Fruit fly (Drosophila melanogaster): ENCODE results near the gene Amt.

Amt gene

DNA sequence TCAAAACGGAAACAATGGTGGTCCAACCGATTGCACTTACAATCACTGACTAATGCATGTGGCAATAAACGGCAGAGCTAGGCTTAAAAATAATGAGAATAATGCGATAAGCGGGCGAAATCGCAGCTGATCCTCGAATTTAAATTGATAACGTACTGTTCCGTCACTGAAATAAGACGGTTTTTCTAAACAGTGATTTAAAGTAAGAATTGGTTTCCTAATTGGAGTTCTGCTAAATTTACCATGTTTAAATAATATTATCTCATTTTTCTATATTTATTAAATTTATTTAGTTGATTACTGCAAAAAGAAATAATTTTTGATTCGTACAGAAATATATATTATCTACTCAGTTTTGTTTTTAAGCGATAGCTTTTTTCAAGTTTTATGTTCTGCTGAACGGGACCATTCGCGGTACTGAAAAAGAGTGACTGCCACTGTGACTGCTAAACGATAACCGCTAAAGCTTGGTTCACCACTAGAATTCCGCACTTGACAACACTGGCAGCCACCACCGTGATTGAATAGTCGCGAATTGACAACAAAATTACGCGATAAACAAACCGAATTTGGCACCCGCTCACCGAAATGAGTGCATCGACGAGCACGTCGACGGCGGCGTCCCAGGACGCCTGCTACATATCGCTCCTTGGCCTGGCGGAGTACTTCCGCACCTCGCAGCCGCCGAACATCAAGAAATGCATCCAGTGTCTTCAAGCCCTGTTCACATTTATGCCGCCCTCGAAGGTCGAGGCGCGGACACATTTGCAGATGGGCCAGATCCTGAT is 40.0 kb downstream of the Amt start, which contains the start of the genes Spn88Eb and Mau2:
Gene Spn88Eb (minus strand): TSS at position 51 of the 788 bp plus-strand sequence.
Gene Mau2 (plus strand): TSS at position 493 of the 788 bp plus-strand sequence.
- TF ChIP-seq CG7101 (tag; optimal IDR thresholded peaks at IDR 0.05) (peak; percentile 56), Mnt (GFP tag; optimal IDR thresholded peaks at IDR 0.05) (peak; percentile 68), CG1620 (GFP tag; optimal IDR thresholded peaks at IDR 0.05) (peak; percentile 73), CG5204 (GFP tag; optimal IDR thresholded peaks at IDR 0.05) (no peak), pad (GFP tag; optimal IDR thresholded peaks at IDR 0.05) (peak; percentile 59), CG14711 (tag; optimal IDR thresholded peaks at IDR 0.05) (peak; percentile 43), bab1 (GFP tag; optimal IDR thresholded peaks at IDR 0.05) (peak; percentile 2), kay (GFP tag; ENCODE audit: borderline replicate concordance) (no peak), ovo (GFP tag; optimal IDR thresholded peaks at IDR 0.05) (peak; percentile 21), Hr96 (GFP tag; optimal IDR thresholded peaks at IDR 0.05) (no peak), cic (GFP tag; optimal IDR thresholded peaks at IDR 0.05) (peak; percentile 45), CG7045 (GFP tag; optimal IDR thresholded peaks at IDR 0.05) (peak; percentile 54), CG11617 (GFP tag; optimal IDR thresholded peaks at IDR 0.05) (peak; percentile 58), Crg-1 (GFP tag; optimal IDR thresholded peaks at IDR 0.05) (peak; percentile 55), cnc (optimal IDR thresholded peaks at IDR 0.05) (no peak), toe (GFP tag; optimal IDR thresholded peaks at IDR 0.05) (peak; percentile 74), CG33017 (tag; optimal IDR thresholded peaks at IDR 0.05) (peak; percentile 33), Clk (GFP tag; optimal IDR thresholded peaks at IDR 0.05) (peak; percentile 71), tj (GFP tag; optimal IDR thresholded peaks at IDR 0.05) (peak; percentile 25), CG12768 (GFP tag; optimal IDR thresholded peaks at IDR 0.05) (peak; percentile 62)

DNA sequence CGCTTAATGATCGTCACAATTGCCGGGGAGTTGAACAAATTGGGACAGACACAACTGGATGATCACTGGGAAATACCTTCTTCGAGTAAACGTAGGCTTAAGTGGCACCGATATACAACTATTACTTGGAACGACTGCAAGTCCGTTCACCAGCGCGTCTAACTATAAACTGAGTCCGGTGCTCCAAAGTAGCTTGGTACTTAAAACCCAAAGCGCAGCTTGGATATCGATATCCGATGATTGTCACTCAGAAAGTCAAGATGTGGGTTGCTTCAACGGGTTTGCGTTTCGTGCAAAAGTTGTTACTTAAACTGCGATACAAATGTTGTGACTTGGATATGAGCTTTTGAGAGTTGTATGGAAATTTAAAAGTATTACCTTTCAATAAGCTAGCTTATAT is 42.7 kb downstream of the Amt start, which contains the start of gene Spn88Ea:
Gene Spn88Ea (minus strand): TSS at position 175 of the 400 bp plus-strand sequence.
- TF ChIP-seq CG33017 (tag; optimal IDR thresholded peaks at IDR 0.05) = peak; percentile 7
- no peak for TF ChIP-seq CG5204 (GFP tag; optimal IDR thresholded peaks at IDR 0.05)
- TF ChIP-seq bab1 (GFP tag; optimal IDR thresholded peaks at IDR 0.05) = peak; percentile 51

DNA sequence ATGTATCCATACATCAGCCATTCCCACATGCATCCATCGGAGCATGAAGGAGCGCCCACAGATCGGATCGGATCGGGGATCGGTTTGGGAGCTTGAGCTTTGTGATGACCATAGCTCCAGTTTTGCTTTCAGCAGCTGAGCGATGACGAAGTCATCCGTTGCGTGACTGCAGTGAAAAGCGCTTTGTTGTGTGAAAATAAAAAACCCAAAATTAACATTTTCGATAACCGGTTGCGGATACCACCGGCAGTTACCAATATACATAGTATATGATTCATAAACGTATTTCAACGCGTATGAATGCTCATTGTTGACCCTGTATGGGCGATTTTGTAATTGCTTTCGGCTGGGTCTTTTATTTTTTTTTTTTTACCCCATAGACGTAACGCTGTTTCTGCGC is 43.7 kb downstream of the Amt start:
- no peak for TF ChIP-seq CG5204 (GFP tag; optimal IDR thresholded peaks at IDR 0.05)
- TF ChIP-seq bab1 (GFP tag; optimal IDR thresholded peaks at IDR 0.05) = no peak
- TF ChIP-seq toe (GFP tag; optimal IDR thresholded peaks at IDR 0.05) = no peak
- TF ChIP-seq ovo (GFP tag; optimal IDR thresholded peaks at IDR 0.05) = no peak
- no peak for TF ChIP-seq Crg-1 (GFP tag; optimal IDR thresholded peaks at IDR 0.05)
- no peak for TF ChIP-seq cnc (optimal IDR thresholded peaks at IDR 0.05)
- TF ChIP-seq Hr96 (GFP tag; optimal IDR thresholded peaks at IDR 0.05) = no peak

DNA sequence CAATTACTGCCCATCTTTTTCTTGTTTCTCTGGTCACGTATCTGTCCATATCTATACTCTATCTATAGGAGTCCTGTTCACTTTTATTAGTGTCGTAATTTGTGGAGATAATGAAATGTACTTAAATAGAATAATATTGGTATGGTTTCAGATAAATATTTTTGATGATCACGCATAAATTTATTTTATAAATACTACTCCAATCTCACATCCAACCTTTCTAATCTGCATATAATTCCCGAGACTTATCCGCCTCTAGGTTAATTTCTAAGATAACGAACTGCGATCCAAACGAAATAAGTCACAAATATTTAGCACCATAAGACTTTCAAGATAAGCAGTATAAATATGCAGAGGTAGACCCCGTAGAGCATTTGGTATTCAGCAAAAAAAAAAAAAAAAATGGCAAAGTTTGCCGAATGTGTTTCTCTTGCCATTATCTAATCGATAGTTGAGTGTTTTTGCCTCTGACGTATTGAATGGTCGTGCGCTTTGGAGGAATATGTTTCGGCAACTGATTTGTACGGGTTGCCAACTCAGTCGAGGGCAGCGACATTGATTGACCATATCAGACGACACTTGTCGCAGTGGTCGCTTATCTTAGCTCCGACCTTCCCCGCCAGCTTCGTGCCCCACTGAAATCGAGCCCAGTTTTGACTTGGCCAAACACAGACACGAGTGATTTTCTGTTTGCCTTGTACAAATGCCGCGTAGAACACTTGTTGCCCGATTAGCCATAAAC is 50.7 kb downstream of the Amt start:
- no peak for TF ChIP-seq Clk (GFP tag; optimal IDR thresholded peaks at IDR 0.05)
- peak; percentile 37 for TF ChIP-seq tj (GFP tag; optimal IDR thresholded peaks at IDR 0.05)
- peak; percentile 91 for TF ChIP-seq cic (GFP tag; optimal IDR thresholded peaks at IDR 0.05)
- peak; percentile 88 for TF ChIP-seq Mnt (GFP tag; optimal IDR thresholded peaks at IDR 0.05)
- peak; percentile 15 for TF ChIP-seq Crg-1 (GFP tag; optimal IDR thresholded peaks at IDR 0.05)
- TF ChIP-seq kay (GFP tag; ENCODE audit: borderline replicate concordance) = peak; percentile 90

- TF ChIP-seq Clk (GFP tag; optimal IDR thresholded peaks at IDR 0.05) (no peak), cic (GFP tag; optimal IDR thresholded peaks at IDR 0.05) (peak; percentile 37), bab1 (GFP tag; optimal IDR thresholded peaks at IDR 0.05) (no peak), CG7045 (GFP tag; optimal IDR thresholded peaks at IDR 0.05) (peak; percentile 7), CG12768 (GFP tag; optimal IDR thresholded peaks at IDR 0.05) (peak; percentile 25), CG33017 (tag; optimal IDR thresholded peaks at IDR 0.05) (no peak), kay (GFP tag; ENCODE audit: borderline replicate concordance) (peak; percentile 47)
Measured at dm6 chr3R:15197373-15197772, 51.6 kb downstream of the Amt start.
